Fruit fly (Drosophila melanogaster): ENCODE results near the gene CG7202.

Gene CG7202

dm6 chr3L:21515823-21516715 lies 23.5 kb upstream of the CG7202 start, which contains the start of the genes SAK and Cdk12 (continued):
- TF ChIP-seq luna (GFP tag; optimal IDR thresholded peaks at IDR 0.05) = no peak
- TF ChIP-seq CG42726 (GFP tag; IDR thresholded peaks at IDR 0.05; ENCODE audit: partially characterized antibody) = no peak
- TF ChIP-seq yki (optimal IDR thresholded peaks at IDR 0.05) = no peak
- peak; percentile 80 for TF ChIP-seq Rx (GFP tag; IDR thresholded peaks at IDR 0.05)
- TF ChIP-seq ro (GFP tag; IDR thresholded peaks at IDR 0.05) = peak; percentile 61; the same call in 1 of the 2 replicates
- peak; percentile 61 for TF ChIP-seq CG18011 (GFP tag; optimal IDR thresholded peaks at IDR 0.05)
- 0 out of 3 replicates have a peak, but pooled peaks have one; percentile 46 for TF ChIP-seq CG2199 (GFP tag; IDR thresholded peaks at IDR 0.05)
- peak; percentile 77; the same call in 1 of the 2 replicates for TF ChIP-seq Taf1 (GFP tag; IDR thresholded peaks at IDR 0.05)
- TF ChIP-seq Pdp1 (GFP tag; optimal IDR thresholded peaks at IDR 0.05) = peak; percentile 76 to 80
- peak; percentile 74 for TF ChIP-seq CG7372 (GFP tag; IDR thresholded peaks at IDR 0.05)
- peak; percentile 96 for TF ChIP-seq CG31441 (GFP tag; IDR thresholded peaks at IDR 0.05)
- TF ChIP-seq ase (GFP tag; IDR thresholded peaks at IDR 0.05) = peak; percentile 78
- TF ChIP-seq pzg (GFP tag; optimal IDR thresholded peaks at IDR 0.05) = peak; percentile 40
- TF ChIP-seq CG6791 (GFP tag; IDR thresholded peaks at IDR 0.05; ENCODE audit: partially characterized antibody) = peak; percentile 39; the same call in 1 of the 3 replicates
- TF ChIP-seq gce (GFP tag; IDR thresholded peaks at IDR 0.05) = 0 out of 3 replicates have a peak, but pooled peaks have one; percentile 30
- peak; percentile 65 for TF ChIP-seq kah (GFP tag; optimal IDR thresholded peaks at IDR 0.05)
- peak; percentile 84 for TF ChIP-seq CG15514 (GFP tag; optimal IDR thresholded peaks at IDR 0.05)
- TF ChIP-seq seq (GFP tag; IDR thresholded peaks at IDR 0.05) = peak; percentile 64
- TF ChIP-seq btn (GFP tag; optimal IDR thresholded peaks at IDR 0.05) = peak; percentile 1
- TF ChIP-seq Blimp-1 (GFP tag; optimal IDR thresholded peaks at IDR 0.05) = peak; percentile 77
- no peak for TF ChIP-seq h (optimal IDR thresholded peaks at IDR 0.05)
- peak; percentile 69 for TF ChIP-seq Sry-δ (GFP tag; optimal IDR thresholded peaks at IDR 0.05)
- 0 out of 2 replicates have a peak, but pooled peaks have one; percentile 43 for TF ChIP-seq CG4360 (GFP tag; IDR thresholded peaks at IDR 0.05)
- peak; percentile 77 for TF ChIP-seq tup (GFP tag; optimal IDR thresholded peaks at IDR 0.05)
- TF ChIP-seq YL-1 (GFP tag; optimal IDR thresholded peaks at IDR 0.05) = peak; percentile 69
- TF ChIP-seq CG14667 (GFP tag; IDR thresholded peaks at IDR 0.05) = peak; percentile 80
- TF ChIP-seq Rfx (GFP tag; IDR thresholded peaks at IDR 0.05) = peak; percentile 84
- no peak for TF ChIP-seq Kr (GFP tag; optimal IDR thresholded peaks at IDR 0.05)
- peak; percentile 88 for TF ChIP-seq CG12155 (GFP tag; optimal IDR thresholded peaks at IDR 0.05)
- peak; percentile 61 for TF ChIP-seq ewg (GFP tag; optimal IDR thresholded peaks at IDR 0.05)
- TF ChIP-seq CG3163 (GFP tag; optimal IDR thresholded peaks at IDR 0.05) = peak; percentile 23
- no peak for TF ChIP-seq pros (GFP tag; optimal IDR thresholded peaks at IDR 0.05)
- peak; percentile 76 for TF ChIP-seq CG12942 (GFP tag; optimal IDR thresholded peaks at IDR 0.05)
- peak; percentile 82 for TF ChIP-seq gsb-n (tag; optimal IDR thresholded peaks at IDR 0.05)
- no peak for TF ChIP-seq Neu2 (GFP tag; optimal IDR thresholded peaks at IDR 0.05; ENCODE audit: borderline replicate concordance)
- peak; percentile 44 for TF ChIP-seq gt (GFP tag; IDR thresholded peaks at IDR 0.05)
- peak; percentile 52 for TF ChIP-seq CG7987 (GFP tag; optimal IDR thresholded peaks at IDR 0.05)
- no peak for TF ChIP-seq CG8478 (optimal IDR thresholded peaks at IDR 0.05)
- peak; percentile 77 for TF ChIP-seq mam (GFP tag; optimal IDR thresholded peaks at IDR 0.05)
- peak; percentile 86 for TF ChIP-seq az2 (GFP tag; optimal IDR thresholded peaks at IDR 0.05)
- TF ChIP-seq ftz-f1 (GFP tag; optimal IDR thresholded peaks at IDR 0.05) = no peak
- TF ChIP-seq salm (tag; optimal IDR thresholded peaks at IDR 0.05) = peak; percentile 60
- TF ChIP-seq CG9932 (GFP tag; IDR thresholded peaks at IDR 0.05) = peak; percentile 90
- TF ChIP-seq CG12236 (GFP tag; optimal IDR thresholded peaks at IDR 0.05) = no peak
- TF ChIP-seq jigr1 (GFP tag; IDR thresholded peaks at IDR 0.05) = peak; percentile 67; the same call in 2 of the 3 replicates
- peak; percentile 86 for TF ChIP-seq Chrac-16 (GFP tag; optimal IDR thresholded peaks at IDR 0.05)
- TF ChIP-seq CG13424 (tag; optimal IDR thresholded peaks at IDR 0.05) = peak; percentile 90
- TF ChIP-seq caup (GFP tag; optimal IDR thresholded peaks at IDR 0.05; ENCODE audit: severe bottlenecking) = peak; percentile 88
- peak; percentile 91 for TF ChIP-seq Hr3 (GFP tag; optimal IDR thresholded peaks at IDR 0.05)
